Worm (Caenorhabditis elegans): ENCODE results near the gene sra-7.

The sra-7 gene

DNA sequence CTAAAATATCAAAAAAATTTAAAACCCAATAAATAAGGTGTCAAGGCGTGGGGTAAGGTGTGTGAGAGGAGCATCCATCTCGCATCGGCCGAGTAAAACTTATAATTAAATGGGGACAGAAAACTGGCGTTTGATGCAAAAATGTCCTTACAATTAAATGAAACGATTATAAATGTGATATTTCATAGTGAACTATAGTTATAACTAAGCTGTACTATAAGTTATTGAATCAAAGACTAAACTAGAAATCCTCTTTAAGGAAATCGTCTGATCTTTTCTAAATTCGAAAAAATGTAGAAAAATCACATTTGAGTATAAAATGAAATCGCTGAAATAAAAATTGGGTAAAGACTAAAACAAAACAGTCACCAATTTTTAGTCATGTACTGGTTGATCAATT, 6.2 kb downstream of the sra-7 start, which contains the start of gene sra-6:
TSS of gene sra-6 (minus strand) at position 101 of the 400 bp plus-strand sequence.
- no peak for TF ChIP-seq elt-2 (tag; optimal IDR thresholded peaks at IDR 0.05)
- TF ChIP-seq lin-39 (tag; optimal IDR thresholded peaks at IDR 0.05), result no peak

- TF ChIP-seq nhr-67 (tag; optimal IDR thresholded peaks at IDR 0.05) (no peak), nhr-77 (tag; optimal IDR thresholded peaks at IDR 0.05) (no peak), fkh-2 (tag; optimal IDR thresholded peaks at IDR 0.05) (no peak), daf-12 (tag; optimal IDR thresholded peaks at IDR 0.05) (no peak), snpc-4 (tag; optimal IDR thresholded peaks at IDR 0.05) (no peak), pha-4 (tag; optimal IDR thresholded peaks at IDR 0.05) (no peak), ceh-9 (tag; optimal IDR thresholded peaks at IDR 0.05) (no peak), hmg-11 (tag; optimal IDR thresholded peaks at IDR 0.05) (no peak), ztf-4 (tag; optimal IDR thresholded peaks at IDR 0.05) (no peak), ZK546.5 (tag; optimal IDR thresholded peaks at IDR 0.05) (no peak), lsy-12 (tag; optimal IDR thresholded peaks at IDR 0.05) (no peak), lin-39 (tag; optimal IDR thresholded peaks at IDR 0.05) (no peak), tbx-2 (tag; optimal IDR thresholded peaks at IDR 0.05) (no peak), nhr-23 (tag; optimal IDR thresholded peaks at IDR 0.05) (no peak), mdl-1 (tag; optimal IDR thresholded peaks at IDR 0.05) (no peak), nhr-25 (tag; optimal IDR thresholded peaks at IDR 0.05) (no peak), ceh-16 (tag; optimal IDR thresholded peaks at IDR 0.05) (no peak)
Measured at ce11 chrII:9551536-9551935, 7.0 kb downstream of the sra-7 start, which contains the start of gene F35H8.12. Gene F35H8.12, plus strand, starts transcription at chrII:9551836.

DNA sequence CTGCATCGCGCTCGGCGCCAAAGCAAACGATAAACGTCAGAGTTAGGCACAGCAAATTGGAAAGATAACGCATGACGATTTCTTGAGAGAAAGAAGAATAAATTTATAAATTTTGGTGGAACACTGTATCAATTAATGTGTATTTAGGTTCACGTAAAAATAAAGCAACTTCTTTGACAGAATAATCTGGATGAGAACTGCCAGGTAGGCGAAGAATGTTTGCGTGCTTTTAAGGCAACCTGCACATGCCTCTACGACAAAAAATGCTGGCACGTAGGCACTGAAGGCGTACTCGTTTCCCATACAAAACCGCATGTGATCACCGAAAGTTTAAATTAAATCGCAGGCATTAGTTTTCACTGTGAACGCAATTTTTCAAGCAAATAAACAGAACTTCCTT, 8.7 kb downstream of the sra-7 start, which contains the start of gene F35H8.1:
TSS of gene F35H8.1 (minus strand) at position 101 of the 400 bp plus-strand sequence.
- TF ChIP-seq nhr-23 (tag; optimal IDR thresholded peaks at IDR 0.05) (no peak), elt-2 (tag; optimal IDR thresholded peaks at IDR 0.05) (no peak), R02D3.7 (tag; optimal IDR thresholded peaks at IDR 0.05) (no peak), ztf-4 (tag; optimal IDR thresholded peaks at IDR 0.05) (no peak), daf-12 (tag; optimal IDR thresholded peaks at IDR 0.05) (no peak), ztf-11 (tag; optimal IDR thresholded peaks at IDR 0.05) (no peak), tbx-2 (tag; optimal IDR thresholded peaks at IDR 0.05) (no peak), nhr-11 (tag; optimal IDR thresholded peaks at IDR 0.05) (no peak), fkh-10 (GFP tag; optimal IDR thresholded peaks at IDR 0.05) (no peak), sea-2 (GFP tag; optimal IDR thresholded peaks at IDR 0.05) (no peak), pqm-1 (tag; optimal IDR thresholded peaks at IDR 0.05) (no peak), unc-39 (tag; optimal IDR thresholded peaks at IDR 0.05) (no peak), ama-1 (optimal IDR thresholded peaks at IDR 0.05) (no peak), lin-39 (tag; optimal IDR thresholded peaks at IDR 0.05) (no peak), egl-5 (tag; optimal IDR thresholded peaks at IDR 0.05) (no peak), nhr-25 (tag; optimal IDR thresholded peaks at IDR 0.05) (no peak), hmg-11 (tag; optimal IDR thresholded peaks at IDR 0.05) (no peak), ceh-9 (tag; optimal IDR thresholded peaks at IDR 0.05) (no peak), mml-1 (tag; optimal IDR thresholded peaks at IDR 0.05) (no peak)

- TF ChIP-seq pqm-1 (tag; optimal IDR thresholded peaks at IDR 0.05), result no peak
- TF ChIP-seq sea-2 (GFP tag; optimal IDR thresholded peaks at IDR 0.05), result no peak
- no peak for TF ChIP-seq R02D3.7 (tag; optimal IDR thresholded peaks at IDR 0.05)
- TF ChIP-seq lin-15B (tag; optimal IDR thresholded peaks at IDR 0.05), result no peak
- TF ChIP-seq nhr-67 (tag; optimal IDR thresholded peaks at IDR 0.05), result no peak
- TF ChIP-seq mml-1 (tag; optimal IDR thresholded peaks at IDR 0.05), result no peak
- no peak for TF ChIP-seq daf-12 (tag; optimal IDR thresholded peaks at IDR 0.05)
- TF ChIP-seq elt-1 (tag; optimal IDR thresholded peaks at IDR 0.05), result no peak
- TF ChIP-seq zag-1 (tag; optimal IDR thresholded peaks at IDR 0.05), result no peak
- TF ChIP-seq nhr-23 (tag; optimal IDR thresholded peaks at IDR 0.05), result peak; percentile 58
- TF ChIP-seq nhr-43 (tag; optimal IDR thresholded peaks at IDR 0.05; ENCODE audit: poor library complexity, severe bottlenecking), result peak; percentile 58
- TF ChIP-seq fos-1 (tag; optimal IDR thresholded peaks at IDR 0.05), result no peak
- TF ChIP-seq elt-2 (tag; optimal IDR thresholded peaks at IDR 0.05), result no peak
- TF ChIP-seq nhr-25 (tag; optimal IDR thresholded peaks at IDR 0.05), result peak; percentile 69
- TF ChIP-seq ztf-11 (tag; optimal IDR thresholded peaks at IDR 0.05), result no peak
Measured at ce11 chrII:9554925-9555553, 10.6 kb downstream of the sra-7 start, which contains the start of gene F35H8.2. Gene F35H8.2, plus strand, starts transcription at chrII:9555503.

DNA sequence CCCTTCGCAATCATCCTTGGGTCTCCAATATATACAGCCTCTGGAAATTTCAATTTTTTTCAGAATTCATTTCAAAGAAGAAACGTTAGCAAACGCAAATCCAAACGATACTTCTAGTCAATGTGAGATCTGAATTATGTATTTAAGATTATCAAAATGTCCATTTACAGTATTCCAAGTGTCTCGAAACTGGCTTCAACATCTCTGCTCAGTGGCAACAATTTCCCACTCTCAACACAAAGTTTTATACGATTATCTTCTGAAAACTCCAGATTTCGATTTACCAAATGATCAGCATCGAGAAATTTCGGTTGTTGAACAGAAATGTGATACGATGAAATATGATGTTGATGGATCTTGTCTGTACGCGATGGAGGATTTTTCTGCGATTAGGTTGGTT, 12.1 kb downstream of the sra-7 start:
- no peak for TF ChIP-seq zag-1 (tag; optimal IDR thresholded peaks at IDR 0.05)
- no peak for TF ChIP-seq nhr-76 (tag; optimal IDR thresholded peaks at IDR 0.05)
- TF ChIP-seq nhr-237 (tag; optimal IDR thresholded peaks at IDR 0.05), result no peak
- no peak for TF ChIP-seq jun-1 (tag; optimal IDR thresholded peaks at IDR 0.05)
- no peak for TF ChIP-seq nhr-77 (tag; optimal IDR thresholded peaks at IDR 0.05)
- TF ChIP-seq aly-2 (tag; optimal IDR thresholded peaks at IDR 0.05), result no peak
- no peak for TF ChIP-seq egl-5 (tag; optimal IDR thresholded peaks at IDR 0.05)
- no peak for TF ChIP-seq fkh-2 (tag; optimal IDR thresholded peaks at IDR 0.05)
- TF ChIP-seq nhr-67 (tag; optimal IDR thresholded peaks at IDR 0.05), result no peak
- TF ChIP-seq ceh-16 (tag; optimal IDR thresholded peaks at IDR 0.05), result no peak
- TF ChIP-seq unc-62 (GFP tag; optimal IDR thresholded peaks at IDR 0.05), result no peak
- no peak for TF ChIP-seq sea-2 (GFP tag; optimal IDR thresholded peaks at IDR 0.05)

Data from whole organism, L3 larva.